Fruit fly (Drosophila melanogaster): ENCODE results near the gene CG3557.
A peak's percentile ranks its signal among the peaks of the same experiment; 100 is the strongest.

Gene CG3557

DNA sequence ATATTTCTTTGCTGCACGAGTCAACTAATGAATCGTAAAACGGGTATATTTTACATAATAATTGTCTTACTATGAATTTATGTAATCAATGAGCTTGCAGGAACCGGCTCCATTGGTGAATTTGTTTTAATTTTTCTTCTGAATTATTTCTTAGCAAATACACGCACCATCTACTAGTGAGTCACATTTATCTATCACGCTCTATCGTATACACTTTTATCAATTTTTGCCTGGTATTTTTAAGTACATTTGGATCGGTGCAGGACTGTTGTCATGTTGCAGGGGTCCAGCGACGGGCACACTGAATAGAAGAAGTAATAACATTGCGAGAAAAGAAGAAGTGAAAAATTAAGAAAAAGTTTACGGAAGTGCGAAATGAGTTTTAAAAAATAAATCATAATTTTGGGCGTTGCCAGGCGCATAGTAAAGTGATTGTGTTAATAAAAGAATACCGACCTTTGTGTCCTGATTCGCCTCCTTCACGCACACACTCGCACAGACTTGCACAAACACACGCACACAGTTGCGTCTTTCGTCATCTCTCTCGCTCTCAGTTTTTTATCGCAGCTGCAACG is 20.4 kb downstream of the CG3557 start, which contains the start of the genes Rab5 and Axud1 (continued):
- TF ChIP-seq dpn (GFP tag; optimal IDR thresholded peaks at IDR 0.05) (no peak), btn (GFP tag; optimal IDR thresholded peaks at IDR 0.05) (no peak), CG15514 (GFP tag; optimal IDR thresholded peaks at IDR 0.05) (peak; percentile 91), sc (optimal IDR thresholded peaks at IDR 0.05) (no peak), sc (GFP tag; optimal IDR thresholded peaks at IDR 0.05) (no peak), CG10147 (GFP tag; optimal IDR thresholded peaks at IDR 0.05) (no peak), lmd (GFP tag; IDR thresholded peaks at IDR 0.05) (no peak), grau (tag; optimal IDR thresholded peaks at IDR 0.05) (no peak), ken (GFP tag; IDR thresholded peaks at IDR 0.05) (no peak), CG13123 (GFP tag; optimal IDR thresholded peaks at IDR 0.05) (no peak), ftz-f1 (GFP tag; optimal IDR thresholded peaks at IDR 0.05) (no peak), Hand (GFP tag; optimal IDR thresholded peaks at IDR 0.05) (no peak), CHES-1-like (GFP tag; optimal IDR thresholded peaks at IDR 0.05) (no peak), Hr39 (optimal IDR thresholded peaks at IDR 0.05) (no peak), ems (GFP tag; optimal IDR thresholded peaks at IDR 0.05) (no peak), CG16863 (GFP tag; optimal IDR thresholded peaks at IDR 0.05) (no peak), cg (GFP tag; optimal IDR thresholded peaks at IDR 0.05) (peak; percentile 90), slbo (GFP tag; IDR thresholded peaks at IDR 0.05) (peak; percentile 40; the same call in 1 of the 2 replicates), salm (tag; optimal IDR thresholded peaks at IDR 0.05) (no peak), CG6791 (GFP tag; IDR thresholded peaks at IDR 0.05; ENCODE audit: partially characterized antibody) (no peak), tio (GFP tag; optimal IDR thresholded peaks at IDR 0.05) (no peak), Six4 (GFP tag; optimal IDR thresholded peaks at IDR 0.05) (no peak), ranshi (GFP tag; IDR thresholded peaks at IDR 0.05) (no peak), phol (tag; optimal IDR thresholded peaks at IDR 0.05) (peak; percentile 59), CG1792 (GFP tag; optimal IDR thresholded peaks at IDR 0.05) (no peak), crp (GFP tag; optimal IDR thresholded peaks at IDR 0.05) (no peak), Hsf (GFP tag; optimal IDR thresholded peaks at IDR 0.05) (no peak), gcm2 (GFP tag; optimal IDR thresholded peaks at IDR 0.05) (no peak), CG9609 (GFP tag; optimal IDR thresholded peaks at IDR 0.05) (no peak), dysf (GFP tag; IDR thresholded peaks at IDR 0.05) (no peak), CG11560 (tag; IDR thresholded peaks at IDR 0.05) (no peak), CG13287 (GFP tag; IDR thresholded peaks at IDR 0.05; ENCODE audit: partially characterized antibody) (peak; percentile 30; the same call in 1 of the 2 replicates), CG6854 (GFP tag; optimal IDR thresholded peaks at IDR 0.05) (no peak), CG9932 (GFP tag; IDR thresholded peaks at IDR 0.05) (peak; percentile 31), org-1 (GFP tag; optimal IDR thresholded peaks at IDR 0.05) (no peak), hkb (optimal IDR thresholded peaks at IDR 0.05) (no peak), hkb (GFP tag; IDR thresholded peaks at IDR 0.05) (no peak; the same call in 1 of the 2 replicates), CG18599 (GFP tag; optimal IDR thresholded peaks at IDR 0.05) (no peak), CG6254 (GFP tag; optimal IDR thresholded peaks at IDR 0.05) (no peak), HmgZ (tag; optimal IDR thresholded peaks at IDR 0.05) (no peak), CG4820 (GFP tag; optimal IDR thresholded peaks at IDR 0.05) (no peak), CG14965 (GFP tag; optimal IDR thresholded peaks at IDR 0.05; ENCODE audit: borderline replicate concordance) (no peak), CG3847 (GFP tag; IDR thresholded peaks at IDR 0.05) (no peak), vvl (GFP tag; IDR thresholded peaks at IDR 0.05) (peak; percentile 57), zf30C (GFP tag; optimal IDR thresholded peaks at IDR 0.05) (no peak), CG34224 (GFP tag; IDR thresholded peaks at IDR 0.05; ENCODE audit: partially characterized antibody) (peak; percentile 53; the same call in 1 of the 3 replicates), corto (GFP tag; optimal IDR thresholded peaks at IDR 0.05) (no peak), CG42726 (GFP tag; IDR thresholded peaks at IDR 0.05; ENCODE audit: partially characterized antibody) (0 out of 2 replicates have a peak, but pooled peaks have one; percentile 45), bigmax (GFP tag; optimal IDR thresholded peaks at IDR 0.05) (no peak), CG13775 (GFP tag; optimal IDR thresholded peaks at IDR 0.05) (no peak), CG11456 (GFP tag; IDR thresholded peaks at IDR 0.05) (no peak)

Data from whole organism, embryonic.